Worm (Caenorhabditis elegans) whole organism, L1 larva: ENCODE results near the gene hda-2.

ENCODE experiments used
- C16A3.4 ChIP-seq: fragments of 150-350 bp; optimal IDR thresholded peaks from 2 replicates; lab custom pipeline; 2014; ENCODE audit warnings: missing biosample characterization, missing genetic modification characterization
- C34B4.2 ChIP-seq: sonication (generic microtip); optimal IDR thresholded peaks from 2 replicates; lab custom pipeline; 2017; ENCODE audit warnings: mild to moderate bottlenecking, missing genetic modification characterization, missing compliant biosample characterization
- F16B12.6 ChIP-seq: fragments of 150-350 bp; optimal IDR thresholded peaks from 2 replicates; lab custom pipeline; 2014; ENCODE audit warnings: missing biosample characterization, missing genetic modification characterization
- Y116A8C.19 ChIP-seq: sonication (generic microtip); optimal IDR thresholded peaks from 2 replicates; lab custom pipeline; 2016; ENCODE audit warnings: missing compliant biosample characterization, missing genetic modification characterization, borderline replicate concordance
- aly-2 ChIP-seq: fragments of 150-350 bp; optimal IDR thresholded peaks from 2 replicates; lab custom pipeline; 2014; ENCODE audit warnings: missing biosample characterization, missing genetic modification characterization
- ama-1 ChIP-seq: fragments of 150-350 bp; optimal IDR thresholded peaks from 2 replicates; lab custom pipeline; 2014
- blmp-1 ChIP-seq: fragments of 150-350 bp; optimal IDR thresholded peaks from 2 replicates; lab custom pipeline; 2014; ENCODE audit warnings: missing biosample characterization, missing genetic modification characterization
- ceh-63 ChIP-seq: fragments of 200-800 bp; sonication (Bioruptor generic); optimal IDR thresholded peaks from 2 replicates; lab custom pipeline; 2018; ENCODE audit warnings: mild to moderate bottlenecking, missing genetic modification characterization, missing compliant biosample characterization
- ceh-82 ChIP-seq, 3 experiments: fragments of 150-350 bp in 1 of 3; sonication (generic microtip) in 2 of 3; optimal IDR thresholded peaks; 2 replicates each; lab custom pipeline; 2014 to 2017; ENCODE audit warnings: missing biosample characterization in 3 of 3, missing genetic modification characterization in 3 of 3
- ceh-90 ChIP-seq: sonication (generic microtip); optimal IDR thresholded peaks from 2 replicates; lab custom pipeline; 2016; ENCODE audit warnings: missing genetic modification characterization, missing compliant biosample characterization
- ces-1 ChIP-seq: fragments of 150-350 bp; optimal IDR thresholded peaks from 2 replicates; lab custom pipeline; 2014; ENCODE audit warnings: missing biosample characterization, missing genetic modification reagents, missing genetic modification characterization
- dsc-1 ChIP-seq: sonication (generic microtip); optimal IDR thresholded peaks from 2 replicates; lab custom pipeline; 2016; ENCODE audit warnings: mild to moderate bottlenecking, missing genetic modification characterization, missing compliant biosample characterization
- efl-1 ChIP-seq, 4 experiments: fragments of 150-350 bp; optimal IDR thresholded peaks in 3 of 4; peaks in 1 of 4; 1 replicate in 1 of 4; 2 replicates in 3 of 4; lab custom pipeline; 2014; ENCODE audit warnings: missing biosample characterization in 2 of 4, missing genetic modification characterization in 2 of 4, missing genetic modification reagents in 2 of 4
- efl-3 ChIP-seq: fragments of 200-800 bp; sonication (Bioruptor generic); optimal IDR thresholded peaks from 2 replicates; lab custom pipeline; 2018; ENCODE audit warnings: mild to moderate bottlenecking, missing genetic modification characterization, missing compliant biosample characterization
- elt-2 ChIP-seq: sonication (generic microtip); optimal IDR thresholded peaks from 2 replicates; lab custom pipeline; 2016; ENCODE audit warnings: missing genetic modification characterization, mild to moderate bottlenecking, inconsistent platforms, missing compliant biosample characterization, missing genetic modification reagents
- elt-3 ChIP-seq, 6 experiments: fragments of 150-350 bp in 1 of 6; sonication (generic microtip); optimal IDR thresholded peaks; 2 replicates each; lab custom pipeline; 2017 to 2018; ENCODE audit warnings: missing biosample characterization in 6 of 6, missing genetic modification characterization in 6 of 6, inconsistent platforms in 1 of 6
- ets-5 ChIP-seq: fragments of 200-800 bp; sonication (Bioruptor generic); IDR thresholded peaks from 2 replicates; pipeline ENCODE4 v1.3.6; 2022; ENCODE audit warnings: missing genetic modification characterization, missing compliant biosample characterization
- fkh-4 ChIP-seq: sonication (generic microtip); optimal IDR thresholded peaks from 2 replicates; lab custom pipeline; 2016; ENCODE audit warnings: missing compliant biosample characterization, missing genetic modification characterization, borderline replicate concordance
- fkh-8 ChIP-seq: sonication (generic microtip); optimal IDR thresholded peaks from 2 replicates; lab custom pipeline; 2016; ENCODE audit warnings: mild to moderate bottlenecking, missing genetic modification characterization, missing compliant biosample characterization
- fos-1 ChIP-seq: fragments of 150-350 bp; optimal IDR thresholded peaks from 2 replicates; lab custom pipeline; 2014; ENCODE audit warnings: missing biosample characterization, missing genetic modification characterization
- grh-1 ChIP-seq: fragments of 200-800 bp; sonication (Bioruptor generic); IDR thresholded peaks from 2 replicates; pipeline ENCODE4 v1.3.6; 2022; ENCODE audit warnings: missing genetic modification reagents, missing genetic modification characterization, missing compliant biosample characterization
- hlh-17 ChIP-seq: fragments of 200-800 bp; sonication (Bioruptor generic); optimal IDR thresholded peaks from 2 replicates; lab custom pipeline; 2018; ENCODE audit warnings: missing genetic modification characterization, mild to moderate bottlenecking, missing compliant biosample characterization, moderate library complexity, borderline replicate concordance
- hpl-2 ChIP-seq: fragments of 150-350 bp; optimal IDR thresholded peaks from 2 replicates; lab custom pipeline; 2014; ENCODE audit warnings: missing biosample characterization, missing genetic modification reagents, missing genetic modification characterization
- isw-1 ChIP-seq: fragments of 200-800 bp; sonication (Bioruptor generic); IDR thresholded peaks from 2 replicates; pipeline ENCODE4 v1.3.6; 2022; ENCODE audit warnings: missing genetic modification characterization, missing compliant biosample characterization
- jun-1 ChIP-seq: fragments of 150-350 bp; optimal IDR thresholded peaks from 2 replicates; lab custom pipeline; 2014; ENCODE audit warnings: missing biosample characterization, missing genetic modification reagents, missing genetic modification characterization
- lin-13 ChIP-seq: fragments of 150-350 bp; optimal IDR thresholded peaks from 2 replicates; lab custom pipeline; 2014; ENCODE audit warnings: missing biosample characterization, missing genetic modification reagents, missing genetic modification characterization
- lin-14 ChIP-seq: fragments of 200-800 bp; sonication (Bioruptor generic); optimal IDR thresholded peaks from 2 replicates; lab custom pipeline; 2018; ENCODE audit warnings: mild to moderate bottlenecking, missing genetic modification characterization, moderate library complexity, missing compliant biosample characterization
- lin-15B ChIP-seq: fragments of 150-350 bp; sonication (generic microtip); optimal IDR thresholded peaks from 3 replicates; lab custom pipeline; 2014; ENCODE audit warnings: missing biosample characterization, missing genetic modification characterization
- lin-35 ChIP-seq, 2 experiments: fragments of 150-350 bp; optimal IDR thresholded peaks; 2 replicates each; lab custom pipeline; 2014; ENCODE audit warnings: missing biosample characterization in 2 of 2, missing genetic modification characterization in 2 of 2, missing genetic modification reagents in 2 of 2
- lin-39 ChIP-seq: fragments of 150-350 bp; optimal IDR thresholded peaks from 2 replicates; lab custom pipeline; 2014; ENCODE audit warnings: missing biosample characterization, missing genetic modification reagents, missing genetic modification characterization
- mef-2 ChIP-seq: fragments of 150-350 bp; optimal IDR thresholded peaks from 2 replicates; lab custom pipeline; 2014; ENCODE audit warnings: missing biosample characterization, missing genetic modification characterization
- nhr-11 ChIP-seq: fragments of 150-350 bp; optimal IDR thresholded peaks from 2 replicates; lab custom pipeline; 2014; ENCODE audit warnings: missing biosample characterization, missing genetic modification characterization
- nhr-12 ChIP-seq: sonication (generic microtip); optimal IDR thresholded peaks from 2 replicates; lab custom pipeline; 2017; ENCODE audit warnings: missing biosample characterization, missing genetic modification characterization
- nhr-20 ChIP-seq: sonication (generic microtip); optimal IDR thresholded peaks from 2 replicates; lab custom pipeline; 2016; ENCODE audit warnings: mild to moderate bottlenecking, missing genetic modification characterization, missing compliant biosample characterization
- nhr-237 ChIP-seq: fragments of 150-350 bp; optimal IDR thresholded peaks from 2 replicates; lab custom pipeline; 2014; ENCODE audit warnings: missing biosample characterization, missing genetic modification characterization
- nhr-47 ChIP-seq: sonication (generic microtip); optimal IDR thresholded peaks from 2 replicates; lab custom pipeline; 2016; ENCODE audit warnings: mild to moderate bottlenecking, missing genetic modification characterization, moderate library complexity, missing compliant biosample characterization
- nhr-71 ChIP-seq: sonication (generic microtip); optimal IDR thresholded peaks from 2 replicates; lab custom pipeline; 2016; ENCODE audit warnings: mild to moderate bottlenecking, missing genetic modification characterization, moderate library complexity, missing compliant biosample characterization
- nhr-77 ChIP-seq: fragments of 150-350 bp; optimal IDR thresholded peaks from 2 replicates; lab custom pipeline; 2014; ENCODE audit warnings: missing biosample characterization, missing genetic modification characterization
- nhr-84 ChIP-seq: sonication (generic microtip); optimal IDR thresholded peaks from 2 replicates; lab custom pipeline; 2017; ENCODE audit warnings: missing biosample characterization, missing genetic modification characterization
- nhr-85 ChIP-seq: sonication (generic microtip); peaks from one replicate; lab custom pipeline; 2016; ENCODE audit warnings: missing genetic modification characterization, inconsistent platforms, missing compliant biosample characterization
- nhr-90 ChIP-seq: sonication (generic microtip); optimal IDR thresholded peaks from 2 replicates; lab custom pipeline; 2016; ENCODE audit warnings: mild to moderate bottlenecking, missing genetic modification characterization, missing compliant biosample characterization; ENCODE audit not compliant: poor library complexity
- pax-3 ChIP-seq: fragments of 200-800 bp; sonication (Bioruptor generic); optimal IDR thresholded peaks from 2 replicates; lab custom pipeline; 2018; ENCODE audit warnings: mild to moderate bottlenecking, missing genetic modification characterization, moderate library complexity, missing compliant biosample characterization
- pqm-1 ChIP-seq: sonication (generic microtip); optimal IDR thresholded peaks from 3 replicates; lab custom pipeline; 2017; ENCODE audit warnings: missing biosample characterization, missing genetic modification characterization
- rnt-1 ChIP-seq: sonication (generic microtip); optimal IDR thresholded peaks from 2 replicates; lab custom pipeline; 2016; ENCODE audit warnings: mild to moderate bottlenecking, missing genetic modification characterization, moderate library complexity, missing compliant biosample characterization
- skn-1 ChIP-seq: fragments of 150-350 bp; optimal IDR thresholded peaks from 2 replicates; lab custom pipeline; 2014; ENCODE audit warnings: missing biosample characterization, missing genetic modification characterization
- snpc-4 ChIP-seq: fragments of 150-350 bp; optimal IDR thresholded peaks from 2 replicates; lab custom pipeline; 2014; ENCODE audit warnings: missing biosample characterization, missing genetic modification characterization
- swsn-7 ChIP-seq: sonication (generic microtip); optimal IDR thresholded peaks from 2 replicates; lab custom pipeline; 2016; ENCODE audit warnings: missing genetic modification characterization, missing compliant biosample characterization
- unc-130 ChIP-seq: fragments of 150-350 bp; optimal IDR thresholded peaks from 2 replicates; lab custom pipeline; 2017; ENCODE audit warnings: missing biosample characterization, missing genetic modification characterization, inconsistent platforms
- unc-86 ChIP-seq: sonication (generic microtip); optimal IDR thresholded peaks from 2 replicates; lab custom pipeline; 2016; ENCODE audit warnings: missing genetic modification characterization, missing compliant biosample characterization
- vab-15 ChIP-seq: sonication (generic microtip); optimal IDR thresholded peaks from 2 replicates; lab custom pipeline; 2017; ENCODE audit warnings: missing genotype, mild to moderate bottlenecking, missing genetic modification characterization, missing compliant biosample characterization
- xbp-1 ChIP-seq: sonication (generic microtip); optimal IDR thresholded peaks from 2 replicates; lab custom pipeline; 2016; ENCODE audit warnings: missing genetic modification characterization, missing compliant biosample characterization
- zag-1 ChIP-seq: fragments of 150-350 bp; optimal IDR thresholded peaks from 2 replicates; lab custom pipeline; 2014; ENCODE audit warnings: missing biosample characterization, missing genetic modification characterization
- ztf-11 ChIP-seq, 2 experiments: sonication (generic microtip); optimal IDR thresholded peaks; 2 replicates each; lab custom pipeline; 2016 to 2017; ENCODE audit warnings: missing genetic modification characterization in 2 of 2, missing biosample characterization in 1 of 2, missing compliant biosample characterization in 1 of 2

The hda-2 gene

ce11 chrII:8028246-8028694 lies 5.9 kb upstream of the hda-2 start:
- no peak for TF ChIP-seq ceh-90 (tag; lab: Kevin White, UChicago)
- TF ChIP-seq unc-86 (tag; lab: Kevin White, UChicago), result peak; percentile 74
- no peak for TF ChIP-seq ets-5 (GFP tag; lab: Robert Waterston, UW)
- TF ChIP-seq snpc-4 (tag; lab: Kevin White, UChicago), result peak; percentile 46
- TF ChIP-seq nhr-20 (tag; lab: Kevin White, UChicago), result peak; percentile 78
- TF ChIP-seq nhr-90 (tag; lab: Kevin White, UChicago), result peak; percentile 35
- peak; percentile 30 for TF ChIP-seq elt-2 (tag; lab: Kevin White, UChicago)
- TF ChIP-seq grh-1 (GFP tag; lab: Robert Waterston, UW), result no peak
- peak in 1 of 2 experiments; percentile 51 for TF ChIP-seq ztf-11 (tag; optimal IDR thresholded peaks at IDR 0.05; lab: Kevin White, UChicago)
- TF ChIP-seq nhr-85 (tag; lab: Kevin White, UChicago), result peak; percentile 75
- TF ChIP-seq pqm-1 (tag; lab: Kevin White, UChicago), result no peak
- TF ChIP-seq fkh-4 (tag; lab: Kevin White, UChicago), result no peak
- peak; percentile 63 to 70 for TF ChIP-seq efl-1 (optimal IDR thresholded peaks at IDR 0.05; lab: Kevin White, UChicago)
- TF ChIP-seq efl-1 (GFP tag; optimal IDR thresholded peaks at IDR 0.05 in 1 of 2; lab: Kevin White, UChicago), result peak; percentile 65 to 95
- peak; percentile 50 for TF ChIP-seq xbp-1
- TF ChIP-seq vab-15, result peak; percentile 32
- TF ChIP-seq skn-1 (tag; lab: Kevin White, UChicago), result peak; percentile 63
- peak; percentile 83 for TF ChIP-seq lin-15B (tag; lab: Kevin White, UChicago)
- TF ChIP-seq nhr-84 (tag; lab: Kevin White, UChicago), result no peak
- peak; percentile 46 for TF ChIP-seq mef-2 (tag; lab: Kevin White, UChicago)
- TF ChIP-seq nhr-11 (tag; lab: Kevin White, UChicago), result no peak
- no peak for TF ChIP-seq F16B12.6 (tag; lab: Kevin White, UChicago)
- no peak for TF ChIP-seq ces-1
- TF ChIP-seq nhr-71 (tag; lab: Kevin White, UChicago), result peak; percentile 79
- TF ChIP-seq zag-1 (tag; lab: Kevin White, UChicago), result no peak
- TF ChIP-seq pax-3 (tag; lab: Kevin White, UChicago), result peak; percentile 72
- TF ChIP-seq blmp-1 (tag; lab: Kevin White, UChicago), result peak; percentile 4
- no peak for TF ChIP-seq lin-39 (tag; lab: Kevin White, UChicago)
- peak; percentile 81 for TF ChIP-seq C16A3.4
- TF ChIP-seq nhr-77 (tag; lab: Kevin White, UChicago), result peak; percentile 77
- TF ChIP-seq C34B4.2, result no peak
- TF ChIP-seq rnt-1, result peak; percentile 50
- peak; percentile 91 for TF ChIP-seq fkh-8 (tag; lab: Kevin White, UChicago)
- TF ChIP-seq Y116A8C.19 (tag; lab: Kevin White, UChicago), result no peak
- TF ChIP-seq ceh-63 (GFP tag; lab: Kevin White, UChicago), result no peak
- peak; percentile 26 for TF ChIP-seq fos-1 (tag; lab: Kevin White, UChicago)
- peak; percentile 76 for TF ChIP-seq nhr-47 (tag; lab: Kevin White, UChicago)
- peak in 2 of 6 experiments; percentile 16 to 29 for TF ChIP-seq elt-3 (tag; optimal IDR thresholded peaks at IDR 0.05; lab: Kevin White, UChicago)
- TF ChIP-seq lin-14 (GFP tag; lab: Kevin White, UChicago), result peak; percentile 95
- TF ChIP-seq swsn-7 (tag; lab: Kevin White, UChicago), result peak; percentile 90
- no peak for TF ChIP-seq efl-3
- TF ChIP-seq hlh-17 (GFP tag; lab: Kevin White, UChicago), result no peak
- TF ChIP-seq nhr-12 (tag; lab: Kevin White, UChicago), result no peak
- no peak for TF ChIP-seq hpl-2 (GFP tag; lab: Kevin White, UChicago)
- TF ChIP-seq jun-1 (tag; lab: Kevin White, UChicago), result peak; percentile 85
- no peak for TF ChIP-seq ama-1 (lab: Kevin White, UChicago)
- peak; percentile 48 for TF ChIP-seq isw-1 (GFP tag; lab: Robert Waterston, UW)
- peak; percentile 61 for TF ChIP-seq dsc-1
- TF ChIP-seq lin-13 (GFP tag; lab: Kevin White, UChicago), result peak; percentile 71
- no peak for TF ChIP-seq aly-2 (tag; lab: Kevin White, UChicago)
- no peak for TF ChIP-seq nhr-237 (tag; lab: Kevin White, UChicago)
- TF ChIP-seq unc-130 (tag; lab: Kevin White, UChicago), result no peak
- peak in 2 of 3 experiments; percentile 49 to 76 for TF ChIP-seq ceh-82 (tag; optimal IDR thresholded peaks at IDR 0.05; lab: Kevin White, UChicago)
- peak; percentile 65 to 73 for TF ChIP-seq lin-35 (GFP tag; optimal IDR thresholded peaks at IDR 0.05; lab: Kevin White, UChicago)
